Worm (Caenorhabditis elegans): Measurements from ENCODE around the gene C37C3.9.

The C37C3.9 gene

ce11 chrV:7808444-7808843, 46.1 kb downstream of the C37C3.9 start:
- TF ChIP-seq snpc-4 (tag; optimal IDR thresholded peaks at IDR 0.05) (no peak), nhr-76 (tag; optimal IDR thresholded peaks at IDR 0.05) (no peak), fkh-10 (GFP tag; optimal IDR thresholded peaks at IDR 0.05) (no peak), aly-2 (tag; optimal IDR thresholded peaks at IDR 0.05) (no peak), unc-39 (tag; optimal IDR thresholded peaks at IDR 0.05) (no peak), nhr-23 (tag; optimal IDR thresholded peaks at IDR 0.05) (no peak), nhr-67 (tag; optimal IDR thresholded peaks at IDR 0.05) (no peak), nhr-25 (tag; optimal IDR thresholded peaks at IDR 0.05) (no peak), ceh-9 (tag; optimal IDR thresholded peaks at IDR 0.05) (no peak), ztf-11 (tag; optimal IDR thresholded peaks at IDR 0.05) (no peak), fkh-2 (tag; optimal IDR thresholded peaks at IDR 0.05) (no peak), nhr-43 (tag; optimal IDR thresholded peaks at IDR 0.05; ENCODE audit: poor library complexity, severe bottlenecking) (no peak), ceh-16 (tag; optimal IDR thresholded peaks at IDR 0.05) (no peak), egl-27 (tag; optimal IDR thresholded peaks at IDR 0.05) (no peak), R02D3.7 (tag; optimal IDR thresholded peaks at IDR 0.05) (no peak), nhr-28 (tag; optimal IDR thresholded peaks at IDR 0.05) (no peak), lin-39 (tag; optimal IDR thresholded peaks at IDR 0.05) (no peak), ceh-82 (tag; optimal IDR thresholded peaks at IDR 0.05) (no peak)

- TF ChIP-seq ama-1 (optimal IDR thresholded peaks at IDR 0.05) = peak; percentile 22
- no peak for TF ChIP-seq hmg-11 (tag; optimal IDR thresholded peaks at IDR 0.05)
These were observed 47.9 kb downstream of the C37C3.9 start for ce11 chrV:7806629-7807028.

DNA sequence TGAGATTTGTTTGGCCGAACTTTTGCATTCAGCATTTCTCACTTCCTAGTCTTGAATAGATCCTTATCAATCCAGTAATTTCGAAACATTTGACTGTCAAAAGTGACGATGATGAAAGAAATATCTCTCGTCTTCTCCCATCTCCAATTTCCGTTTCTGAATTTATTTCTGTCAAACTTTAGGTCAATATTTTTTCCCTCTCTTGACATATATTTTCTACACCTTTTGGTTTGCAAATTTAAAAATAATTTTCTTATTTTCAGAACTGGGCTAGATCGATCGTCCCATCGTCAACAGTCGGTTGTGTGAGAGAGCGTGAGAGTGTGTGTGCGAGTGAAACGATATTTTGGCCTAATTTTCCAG, 49.7 kb downstream of the C37C3.9 start, which contains the start of gene xpo-1:
TSS of gene xpo-1 (plus strand) at position 264 of the 363 bp plus-strand sequence.
- TF ChIP-seq mml-1 (tag; optimal IDR thresholded peaks at IDR 0.05) = no peak
- no peak for TF ChIP-seq egl-27 (tag; optimal IDR thresholded peaks at IDR 0.05)
- TF ChIP-seq zag-1 (tag; optimal IDR thresholded peaks at IDR 0.05) = no peak
- no peak for TF ChIP-seq ama-1 (optimal IDR thresholded peaks at IDR 0.05)
- TF ChIP-seq nhr-12 (tag; optimal IDR thresholded peaks at IDR 0.05) = no peak
- TF ChIP-seq egl-5 (tag; optimal IDR thresholded peaks at IDR 0.05) = no peak
- TF ChIP-seq elt-3 (tag; optimal IDR thresholded peaks at IDR 0.05) = no peak
- no peak for TF ChIP-seq nhr-28 (tag; optimal IDR thresholded peaks at IDR 0.05)
- no peak for TF ChIP-seq unc-39 (tag; optimal IDR thresholded peaks at IDR 0.05)
- TF ChIP-seq fos-1 (tag; optimal IDR thresholded peaks at IDR 0.05) = no peak
- no peak for TF ChIP-seq skn-1 (tag; optimal IDR thresholded peaks at IDR 0.05)
- no peak for TF ChIP-seq pha-4 (tag; optimal IDR thresholded peaks at IDR 0.05)
- no peak for TF ChIP-seq unc-62 (GFP tag; optimal IDR thresholded peaks at IDR 0.05)
- TF ChIP-seq eor-1 (tag; optimal IDR thresholded peaks at IDR 0.05) = no peak
- no peak for TF ChIP-seq fkh-2 (tag; optimal IDR thresholded peaks at IDR 0.05)
- TF ChIP-seq sea-2 (GFP tag; optimal IDR thresholded peaks at IDR 0.05) = no peak
- no peak for TF ChIP-seq mdl-1 (tag; optimal IDR thresholded peaks at IDR 0.05)
- TF ChIP-seq nhr-77 (tag; optimal IDR thresholded peaks at IDR 0.05) = no peak
- TF ChIP-seq snpc-4 (tag; optimal IDR thresholded peaks at IDR 0.05) = no peak
- no peak for TF ChIP-seq lin-39 (tag; optimal IDR thresholded peaks at IDR 0.05)

DNA sequence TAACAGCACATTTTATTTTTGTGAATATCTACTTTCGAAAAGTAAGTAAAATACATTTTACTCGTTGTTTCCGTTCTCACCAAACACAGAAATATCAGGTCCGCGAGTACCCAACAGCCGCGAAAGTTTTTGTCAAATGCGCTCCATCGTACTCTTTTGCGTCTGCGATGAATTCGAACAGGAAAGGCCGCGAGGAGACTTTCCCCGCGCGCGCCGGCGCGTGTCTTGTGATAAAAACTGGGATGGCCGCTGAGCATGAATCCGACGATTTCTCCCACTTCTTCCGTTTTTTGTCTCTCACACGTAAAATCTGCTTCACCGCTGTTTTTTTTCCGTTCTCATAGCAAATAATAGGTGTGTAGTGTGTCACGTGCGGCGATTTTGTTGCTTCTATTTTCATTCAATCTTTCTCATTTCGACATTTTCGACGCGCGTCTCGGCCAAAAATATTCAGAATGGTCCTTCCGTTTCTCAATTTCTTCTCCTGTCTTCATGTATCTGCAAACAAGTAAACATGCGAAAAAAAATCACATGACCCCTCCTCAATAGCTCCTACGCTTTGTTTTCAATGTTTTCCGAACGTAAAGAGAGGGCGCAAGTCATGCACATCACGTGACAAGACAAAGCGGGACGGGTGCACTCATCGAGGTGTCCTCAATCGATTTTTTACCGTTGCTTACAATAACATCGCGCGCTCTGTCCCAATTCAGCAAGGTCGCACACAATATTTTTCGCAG, 50.3 kb downstream of the C37C3.9 start, which contains the start of gene uvs-1:
TSS of gene uvs-1 (minus strand) at position 145 of the 737 bp plus-strand sequence.
- no peak for TF ChIP-seq tbx-2 (tag; optimal IDR thresholded peaks at IDR 0.05)
- TF ChIP-seq nhr-76 (tag; optimal IDR thresholded peaks at IDR 0.05) = no peak
- TF ChIP-seq lin-15B (tag; optimal IDR thresholded peaks at IDR 0.05) = peak; percentile 82
- TF ChIP-seq pha-4 (tag; optimal IDR thresholded peaks at IDR 0.05) = peak; percentile 87
- TF ChIP-seq nhr-23 (tag; optimal IDR thresholded peaks at IDR 0.05) = peak; percentile 25
- no peak for TF ChIP-seq nhr-67 (tag; optimal IDR thresholded peaks at IDR 0.05)
- TF ChIP-seq nhr-25 (tag; optimal IDR thresholded peaks at IDR 0.05) = peak; percentile 56
- no peak for TF ChIP-seq aly-2 (tag; optimal IDR thresholded peaks at IDR 0.05)
- no peak for TF ChIP-seq hmg-11 (tag; optimal IDR thresholded peaks at IDR 0.05)
- TF ChIP-seq snpc-4 (tag; optimal IDR thresholded peaks at IDR 0.05) = peak; percentile 30
- TF ChIP-seq unc-62 (GFP tag; optimal IDR thresholded peaks at IDR 0.05) = no peak
- no peak for TF ChIP-seq eor-1 (tag; optimal IDR thresholded peaks at IDR 0.05)
- no peak for TF ChIP-seq unc-39 (tag; optimal IDR thresholded peaks at IDR 0.05)
- TF ChIP-seq sea-2 (GFP tag; optimal IDR thresholded peaks at IDR 0.05) = no peak
- TF ChIP-seq nhr-43 (tag; optimal IDR thresholded peaks at IDR 0.05; ENCODE audit: poor library complexity, severe bottlenecking) = no peak
- TF ChIP-seq ama-1 (optimal IDR thresholded peaks at IDR 0.05) = peak; percentile 29
- no peak for TF ChIP-seq pqm-1 (tag; optimal IDR thresholded peaks at IDR 0.05)
- TF ChIP-seq ceh-16 (tag; optimal IDR thresholded peaks at IDR 0.05) = no peak
- TF ChIP-seq nhr-237 (tag; optimal IDR thresholded peaks at IDR 0.05) = no peak
- TF ChIP-seq egl-27 (tag; optimal IDR thresholded peaks at IDR 0.05) = no peak
- TF ChIP-seq jun-1 (tag; optimal IDR thresholded peaks at IDR 0.05) = peak; percentile 18
- TF ChIP-seq lin-39 (tag; optimal IDR thresholded peaks at IDR 0.05) = peak; percentile 87
- TF ChIP-seq ceh-28 (tag; optimal IDR thresholded peaks at IDR 0.05) = peak; percentile 56
- no peak for TF ChIP-seq skn-1 (tag; optimal IDR thresholded peaks at IDR 0.05)
- TF ChIP-seq elt-2 (tag; optimal IDR thresholded peaks at IDR 0.05) = peak; percentile 24
- no peak for TF ChIP-seq nhr-77 (tag; optimal IDR thresholded peaks at IDR 0.05)
- TF ChIP-seq daf-12 (tag; optimal IDR thresholded peaks at IDR 0.05) = no peak
- TF ChIP-seq nfya-1 (tag; optimal IDR thresholded peaks at IDR 0.05; ENCODE audit: insufficient read depth) = peak; percentile 64
- no peak for TF ChIP-seq elt-3 (tag; optimal IDR thresholded peaks at IDR 0.05)
- TF ChIP-seq ztf-11 (tag; optimal IDR thresholded peaks at IDR 0.05) = no peak
- TF ChIP-seq nhr-28 (tag; optimal IDR thresholded peaks at IDR 0.05) = no peak
- no peak for TF ChIP-seq lsy-12 (tag; optimal IDR thresholded peaks at IDR 0.05)
- no peak for TF ChIP-seq ZK546.5 (tag; optimal IDR thresholded peaks at IDR 0.05)

Measured in whole organism, L3 larva.